Worm (Caenorhabditis elegans) whole organism, mixed stage, embryonic: ENCODE data around the gene C35A5.8.
A peak's percentile ranks its signal among the peaks of the same experiment; 100 is the strongest.

Source experiments
- M03D4.4 ChIP-seq: sonication (generic microtip); optimal IDR thresholded peaks from 2 replicates; lab custom pipeline; 2017; ENCODE audit warnings: mild to moderate bottlenecking, missing genetic modification characterization, missing compliant biosample characterization
- blmp-1 ChIP-seq: fragments of 150-350 bp; optimal IDR thresholded peaks from 2 replicates; lab custom pipeline; 2014; ENCODE audit warnings: missing biosample characterization, missing genetic modification characterization
- ceh-43 ChIP-seq: fragments of 200-800 bp; sonication (Bioruptor generic); optimal IDR thresholded peaks from 2 replicates; lab custom pipeline; 2018; ENCODE audit warnings: mild to moderate bottlenecking, missing genetic modification characterization, moderate library complexity, missing compliant biosample characterization
- ceh-83 ChIP-seq: fragments of 200-800 bp; sonication (Bioruptor generic); optimal IDR thresholded peaks from 2 replicates; lab custom pipeline; 2018; ENCODE audit warnings: mild to moderate bottlenecking, missing genetic modification characterization, missing compliant biosample characterization
- ces-1 ChIP-seq: fragments of 150-350 bp; optimal IDR thresholded peaks from 2 replicates; lab custom pipeline; 2014; ENCODE audit warnings: missing biosample characterization, missing genetic modification reagents, missing genetic modification characterization
- cnd-1 ChIP-seq: fragments of 200-800 bp; sonication (Bioruptor generic); optimal IDR thresholded peaks from 2 replicates; lab custom pipeline; 2018; ENCODE audit warnings: mild to moderate bottlenecking, missing genetic modification characterization, missing compliant biosample characterization
- elt-1 ChIP-seq: sonication (generic microtip); optimal IDR thresholded peaks from 2 replicates; lab custom pipeline; 2017; ENCODE audit warnings: missing genetic modification characterization, mild to moderate bottlenecking, missing compliant biosample characterization, antibody characterized with exemption, moderate library complexity, borderline replicate concordance; ENCODE audit not compliant: insufficient read depth
- elt-3 ChIP-seq: fragments of 150-350 bp; optimal IDR thresholded peaks from 2 replicates; lab custom pipeline; 2014; ENCODE audit warnings: missing biosample characterization, missing genetic modification characterization
- flh-1 ChIP-seq: fragments of 200-800 bp; sonication (Bioruptor generic); optimal IDR thresholded peaks from 2 replicates; lab custom pipeline; 2018; ENCODE audit warnings: mild to moderate bottlenecking, missing genetic modification characterization, moderate library complexity, missing compliant biosample characterization
- ham-2 ChIP-seq: fragments of 200-800 bp; sonication (Bioruptor generic); optimal IDR thresholded peaks from 2 replicates; lab custom pipeline; 2018; ENCODE audit warnings: mild to moderate bottlenecking, missing genetic modification characterization, missing compliant biosample characterization
- hlh-1 ChIP-seq: fragments of 150-350 bp; optimal IDR thresholded peaks from 2 replicates; lab custom pipeline; 2014; ENCODE audit warnings: missing biosample characterization, missing genetic modification reagents, missing genetic modification characterization
- lin-32 ChIP-seq: fragments of 200-800 bp; sonication (Bioruptor generic); optimal IDR thresholded peaks from 2 replicates; lab custom pipeline; 2018; ENCODE audit warnings: mild to moderate bottlenecking, missing genetic modification characterization, missing compliant biosample characterization
- lsy-2 ChIP-seq: fragments of 150-350 bp; optimal IDR thresholded peaks from 2 replicates; lab custom pipeline; 2014; ENCODE audit warnings: missing biosample characterization, missing genetic modification characterization
- mab-5 ChIP-seq: fragments of 150-350 bp; optimal IDR thresholded peaks from 2 replicates; lab custom pipeline; 2014; ENCODE audit warnings: missing biosample characterization, missing genetic modification characterization
- mep-1 ChIP-seq: fragments of 150-350 bp; optimal IDR thresholded peaks from 2 replicates; lab custom pipeline; 2017; ENCODE audit warnings: missing biosample characterization, missing genetic modification reagents, missing genetic modification characterization, inconsistent platforms
- mls-2 ChIP-seq: sonication (generic microtip); optimal IDR thresholded peaks from 2 replicates; lab custom pipeline; 2016; ENCODE audit warnings: mild to moderate bottlenecking, missing genetic modification characterization, moderate library complexity, missing compliant biosample characterization
- nhr-12 ChIP-seq: fragments of 150-350 bp; optimal IDR thresholded peaks from 2 replicates; lab custom pipeline; 2014; ENCODE audit warnings: missing biosample characterization, missing genetic modification characterization
- nhr-2 ChIP-seq: fragments of 150-350 bp; optimal IDR thresholded peaks from 2 replicates; lab custom pipeline; 2014; ENCODE audit warnings: missing biosample characterization, missing genetic modification characterization
- nhr-237 ChIP-seq: fragments of 150-350 bp; optimal IDR thresholded peaks from 2 replicates; lab custom pipeline; 2014; ENCODE audit warnings: missing biosample characterization, missing genetic modification characterization
- nhr-28 ChIP-seq: fragments of 150-350 bp; optimal IDR thresholded peaks from 2 replicates; lab custom pipeline; 2014; ENCODE audit warnings: missing biosample characterization, missing genetic modification characterization
- pha-4 ChIP-seq: fragments of 150-350 bp; optimal IDR thresholded peaks from 2 replicates; lab custom pipeline; 2018; ENCODE audit warnings: missing biosample characterization, missing genetic modification reagents, missing genetic modification characterization
- sem-2 ChIP-seq: fragments of 200-800 bp; sonication (Bioruptor generic); optimal IDR thresholded peaks from 2 replicates; lab custom pipeline; 2018; ENCODE audit warnings: mild to moderate bottlenecking, missing genetic modification characterization, missing compliant biosample characterization
- snpc-4 ChIP-seq: fragments of 150-350 bp; optimal IDR thresholded peaks from 2 replicates; lab custom pipeline; 2014; ENCODE audit warnings: missing biosample characterization, missing genetic modification characterization
- unc-62 ChIP-seq: fragments of 150-350 bp; optimal IDR thresholded peaks from 2 replicates; lab custom pipeline; 2014; ENCODE audit warnings: missing biosample characterization, missing genetic modification reagents, missing genetic modification characterization
- zip-8 ChIP-seq: fragments of 150-350 bp; optimal IDR thresholded peaks from 2 replicates; lab custom pipeline; 2014; ENCODE audit warnings: missing biosample characterization, missing genetic modification characterization

C35A5.8 gene

ce11 chrV:10483995-10484394 lies 41.7 kb downstream of the C35A5.8 start:
- no peak for TF ChIP-seq zip-8 (tag; lab: Kevin White, UChicago)
- TF ChIP-seq lsy-2 (tag; lab: Kevin White, UChicago), result no peak
- no peak for TF ChIP-seq ceh-83 (GFP tag; lab: Kevin White, UChicago)

- TF ChIP-seq pha-4 (tag; lab: Kevin White, UChicago) (peak; percentile 25), M03D4.4 (tag; lab: Kevin White, UChicago) (no peak), ham-2 (peak; percentile 41)
These were observed 47.4 kb downstream of the C35A5.8 start, which contains the start of the genes crp-1 and Y32F6B.9 for ce11 chrV:10478097-10478828. Gene crp-1, plus strand, starts transcription at chrV:10478564. Gene Y32F6B.9, plus strand, starts transcription at chrV:10478699.

- no peak for TF ChIP-seq mep-1
- no peak for TF ChIP-seq hlh-1 (tag; lab: Kevin White, UChicago)
- no peak for TF ChIP-seq ceh-43 (GFP tag; lab: Kevin White, UChicago)
- TF ChIP-seq ceh-83 (GFP tag; lab: Kevin White, UChicago), result no peak
- no peak for TF ChIP-seq cnd-1 (tag; lab: Kevin White, UChicago)
- no peak for TF ChIP-seq nhr-12 (tag; lab: Kevin White, UChicago)
- TF ChIP-seq flh-1 (GFP tag; lab: Kevin White, UChicago), result no peak
- TF ChIP-seq lin-32 (GFP tag; lab: Kevin White, UChicago), result no peak
- TF ChIP-seq mls-2 (tag; lab: Kevin White, UChicago), result no peak
- no peak for TF ChIP-seq blmp-1 (tag; lab: Kevin White, UChicago)
- TF ChIP-seq snpc-4, result no peak
These were observed 48.8 kb downstream of the C35A5.8 start for ce11 chrV:10476864-10477443.

ce11 chrV:10475421-10475820 lies 50.3 kb downstream of the C35A5.8 start:
- no peak for TF ChIP-seq nhr-28 (tag; lab: Kevin White, UChicago)
- TF ChIP-seq mab-5 (tag; lab: Kevin White, UChicago), result no peak
- TF ChIP-seq elt-1, result no peak
- TF ChIP-seq nhr-237 (tag; lab: Kevin White, UChicago), result no peak
- no peak for TF ChIP-seq sem-2 (GFP tag; lab: Kevin White, UChicago)
- TF ChIP-seq nhr-12 (tag; lab: Kevin White, UChicago), result no peak
- TF ChIP-seq unc-62, result no peak
- TF ChIP-seq cnd-1 (tag; lab: Kevin White, UChicago), result no peak
- TF ChIP-seq ces-1, result no peak
- no peak for TF ChIP-seq nhr-2 (tag; lab: Kevin White, UChicago)
- TF ChIP-seq ham-2, result no peak
- no peak for TF ChIP-seq pha-4 (tag; lab: Kevin White, UChicago)
- no peak for TF ChIP-seq elt-3 (tag; lab: Kevin White, UChicago)
- no peak for TF ChIP-seq M03D4.4 (tag; lab: Kevin White, UChicago)
- TF ChIP-seq hlh-1 (tag; lab: Kevin White, UChicago), result no peak
- TF ChIP-seq flh-1 (GFP tag; lab: Kevin White, UChicago), result no peak

- TF ChIP-seq nhr-12 (tag; lab: Kevin White, UChicago), result no peak
- no peak for TF ChIP-seq lin-32 (GFP tag; lab: Kevin White, UChicago)
- TF ChIP-seq, all 35 proteins: peak for 0
These were observed 51.7 kb downstream of the C35A5.8 start for ce11 chrV:10474040-10474439.

- TF ChIP-seq unc-62 (no peak), hlh-1 (tag; lab: Kevin White, UChicago) (peak; percentile 55), ces-1 (no peak), elt-1 (no peak)
These were observed 52.6 kb downstream of the C35A5.8 start for ce11 chrV:10472901-10473774.
